Worm (Caenorhabditis elegans): Measurements from ENCODE around the gene F35E8.13.

ce11 chrV:15913714-15914113 lies 9.4 kb upstream of the F35E8.13 start, which contains the start of gene F35E8.7:
- TF ChIP-seq ceh-28 (tag; optimal IDR thresholded peaks at IDR 0.05) (no peak), nhr-237 (tag; optimal IDR thresholded peaks at IDR 0.05) (no peak), nhr-43 (tag; optimal IDR thresholded peaks at IDR 0.05; ENCODE audit: poor library complexity, severe bottlenecking) (no peak), ama-1 (optimal IDR thresholded peaks at IDR 0.05) (no peak)
